Fruit fly (Drosophila melanogaster) whole organism, adult: Measurements from ENCODE around the gene Cog7.

Experiments
- CG11617 ChIP-seq: fragments of 200-800 bp; sonication (Bioruptor generic); optimal IDR thresholded peaks from 2 replicates; lab custom pipeline; 2017; ENCODE audit warnings: mild to moderate bottlenecking, missing biosample characterization, missing genetic modification reagents, missing genetic modification characterization
- CG12768 ChIP-seq: fragments of 200-800 bp; sonication (Bioruptor generic); optimal IDR thresholded peaks from 2 replicates; lab custom pipeline; 2017; ENCODE audit warnings: missing biosample characterization, missing genetic modification characterization, mild to moderate bottlenecking, moderate library complexity, missing genetic modification reagents
- CG1620 ChIP-seq: fragments of 200-800 bp; sonication (Bioruptor generic); optimal IDR thresholded peaks from 2 replicates; lab custom pipeline; 2016; ENCODE audit warnings: missing biosample characterization, missing genetic modification characterization
- CG33017 ChIP-seq: fragments of 200-800 bp; sonication (Bioruptor generic); optimal IDR thresholded peaks from 2 replicates; lab custom pipeline; 2018; ENCODE audit warnings: missing biosample characterization, mild to moderate bottlenecking, missing genetic modification characterization, moderate library complexity
- CG7045 ChIP-seq: fragments of 200-800 bp; sonication (Bioruptor generic); optimal IDR thresholded peaks from 2 replicates; lab custom pipeline; 2017; ENCODE audit warnings: missing biosample characterization, mild to moderate bottlenecking, missing genetic modification characterization
- bab1 ChIP-seq: fragments of 200-800 bp; sonication (Bioruptor generic); optimal IDR thresholded peaks from 3 replicates; lab custom pipeline; 2019; ENCODE audit warnings: missing biosample characterization, mild to moderate bottlenecking, missing genetic modification characterization, moderate library complexity
- cnc ChIP-seq, 2 experiments: fragments of >200 bp; optimal IDR thresholded peaks; 2 replicates each; lab custom pipeline; 2017
- kay ChIP-seq: fragments of 200-800 bp; sonication (Bioruptor generic); peaks from one replicate; lab custom pipeline; 2016; ENCODE audit warnings: missing biosample characterization, missing genetic modification characterization, borderline replicate concordance
- ovo ChIP-seq: fragments of 200-800 bp; sonication (Bioruptor generic); optimal IDR thresholded peaks from 2 replicates; lab custom pipeline; 2016; ENCODE audit warnings: missing biosample characterization, missing genetic modification characterization
- tj ChIP-seq: fragments of 200-800 bp; sonication (Bioruptor generic); optimal IDR thresholded peaks from 3 replicates; lab custom pipeline; 2017; ENCODE audit warnings: missing biosample characterization, mild to moderate bottlenecking, missing genetic modification characterization, moderate library complexity

- TF ChIP-seq CG11617 (no peak), bab1 (no peak), CG33017 (tag; lab: Kevin White, UChicago) (no peak), CG12768 (GFP tag; lab: Kevin White, UChicago) (no peak), cnc (optimal IDR thresholded peaks at IDR 0.05; lab: Kevin White, UChicago) (no peak), kay (GFP tag; lab: Kevin White, UChicago) (no peak), tj (GFP tag; lab: Kevin White, UChicago) (no peak), ovo (GFP tag; lab: Kevin White, UChicago) (no peak), CG1620 (GFP tag; lab: Kevin White, UChicago) (no peak), CG7045 (GFP tag; lab: Kevin White, UChicago) (no peak)
Measured at dm6 chr3R:29926089-29926488, 6.8 kb downstream of the Cog7 start, which contains the start of gene Jon99Ci.
